Fruit fly (Drosophila melanogaster) whole organism, embryonic: ENCODE measurements around the gene rno.

Source experiments
- Bdp1 ChIP-seq: fragments of 200-800 bp; sonication (Bioruptor generic); optimal IDR thresholded peaks from 3 replicates; lab custom pipeline; 2016; ENCODE audit warnings: missing biosample characterization, missing genetic modification characterization
- CG11695 ChIP-seq: fragments of 200-800 bp; sonication (Bioruptor generic); IDR thresholded peaks from 3 replicates; pipeline ENCODE4 v1.3.6; 2022; ENCODE audit warnings: missing biosample characterization, missing genetic modification characterization
- CG2116 ChIP-seq: fragments of 200-800 bp; sonication (Bioruptor generic); optimal IDR thresholded peaks from 3 replicates; lab custom pipeline; 2018; ENCODE audit warnings: missing biosample characterization, mild to moderate bottlenecking, missing genetic modification characterization
- CG6689 ChIP-seq: fragments of 200-800 bp; sonication (Bioruptor generic); IDR thresholded peaks from 2 replicates; pipeline ENCODE4 v1.3.6; 2022; ENCODE audit warnings: missing biosample characterization, missing genetic modification characterization
- Dad ChIP-seq: fragments of 200-800 bp; sonication (Bioruptor generic); optimal IDR thresholded peaks from 3 replicates; lab custom pipeline; 2016; ENCODE audit warnings: missing biosample characterization, missing genetic modification characterization
- Ets65A ChIP-seq: fragments of 200-800 bp; sonication (Bioruptor generic); peaks from one replicate; lab custom pipeline; 2016; ENCODE audit warnings: missing biosample characterization, missing genetic modification characterization
- Sry-β ChIP-seq: fragments of 200-800 bp; sonication (Bioruptor generic); optimal IDR thresholded peaks from 2 replicates; lab custom pipeline; 2018; ENCODE audit warnings: missing biosample characterization, mild to moderate bottlenecking, missing genetic modification characterization, moderate library complexity
- Trl ChIP-seq, 3 experiments: fragments of >200 bp in 2 of 3; fragments of 200-800 bp in 1 of 3; sonication (Bioruptor generic) in 1 of 3; optimal IDR thresholded peaks; 2 replicates in 1 of 3; 3 replicates in 2 of 3; lab custom pipeline; 2016 to 2017; ENCODE audit warnings: missing biosample characterization in 1 of 3, missing genetic modification characterization in 1 of 3
- ewg ChIP-seq: fragments of 200-800 bp; sonication (Bioruptor generic); optimal IDR thresholded peaks from 3 replicates; lab custom pipeline; 2017; ENCODE audit warnings: mild to moderate bottlenecking, missing biosample characterization, missing genetic modification reagents, missing genetic modification characterization
- psq ChIP-seq: fragments of 200-800 bp; sonication (Bioruptor generic); optimal IDR thresholded peaks from 2 replicates; lab custom pipeline; 2017; ENCODE audit warnings: missing biosample characterization, missing genetic modification characterization
- yki ChIP-seq: fragments of >200 bp; optimal IDR thresholded peaks from 3 replicates; lab custom pipeline; 2018

DNA sequence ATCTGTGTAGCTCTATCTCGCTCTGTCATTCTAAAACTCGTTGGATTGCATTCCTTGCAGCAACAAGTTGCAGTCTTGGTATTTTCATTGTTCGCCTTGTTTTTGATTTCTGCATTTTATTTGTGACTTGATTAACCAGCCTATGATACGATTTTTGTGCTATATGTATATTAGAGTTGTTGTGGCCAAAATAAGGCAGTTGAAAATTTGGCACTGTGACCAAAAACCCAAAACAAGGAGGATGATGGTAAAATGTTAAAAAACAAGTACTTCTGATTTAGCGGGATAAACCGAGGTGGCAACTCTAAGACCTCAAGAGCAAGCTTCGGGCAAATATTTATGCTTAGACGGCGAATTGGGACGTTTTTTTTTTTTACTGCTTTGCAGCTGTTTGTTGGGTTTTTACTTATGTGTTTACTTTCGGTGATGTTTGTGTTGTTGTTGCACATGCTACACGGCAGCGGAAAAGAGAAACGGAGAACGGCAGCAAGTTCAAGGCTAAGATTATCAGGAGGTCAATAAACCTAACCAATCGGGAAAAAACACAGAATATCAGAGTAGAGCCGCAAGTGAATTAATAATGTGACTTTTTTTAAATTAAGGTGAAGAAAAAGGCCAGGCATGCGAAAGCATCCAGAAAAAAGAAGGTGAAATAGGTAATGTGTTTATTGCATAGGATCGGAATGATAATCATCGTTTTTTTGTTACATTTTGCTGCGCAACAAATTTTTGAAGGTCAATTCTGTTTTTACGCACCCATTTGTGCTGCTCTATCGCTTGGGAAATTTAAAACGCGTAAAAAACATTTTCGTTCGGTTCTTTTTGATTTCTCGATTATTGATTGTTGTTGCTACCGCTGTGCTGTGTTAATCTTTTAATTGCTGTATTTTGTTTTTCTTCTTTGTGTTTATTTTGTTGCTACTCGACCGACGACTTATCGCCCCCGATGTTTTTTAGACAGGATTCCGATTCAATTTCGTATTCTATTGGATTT is 59.7 kb downstream of the rno start:
- TF ChIP-seq Bdp1 (GFP tag; lab: Kevin White, UChicago) (no peak), Trl (optimal IDR thresholded peaks at IDR 0.05; lab: Kevin White, UChicago) (no peak), Trl (GFP tag; optimal IDR thresholded peaks at IDR 0.05; lab: Kevin White, UChicago) (peak; percentile 16), CG2116 (GFP tag; lab: Kevin White, UChicago) (no peak), Ets65A (no peak), CG11695 (GFP tag; lab: Robert Waterston, UW) (no peak), CG6689 (GFP tag; lab: Robert Waterston, UW) (no peak), Sry-β (GFP tag; lab: Kevin White, UChicago) (no peak), ewg (no peak), yki (lab: Kevin White, UChicago) (no peak), psq (GFP tag; lab: Kevin White, UChicago) (no peak), Dad (no peak)
